Fruit fly (Drosophila melanogaster): ENCODE measurements around the gene CG41284.
"Not testable (repeated sequence)": the region's sequence is repeated elsewhere in the genome, so short reads cannot be mapped to it uniquely, and the experiment has no call there.

The CG41284 gene

dm6 chr3L:26305472-26305871, at the start of gene CG41284:
CG41284 (minus strand) TSS chr3L:26305572.
- not testable (repeated sequence) for TF ChIP-seq psq (optimal IDR thresholded peaks at IDR 0.05); usp (GFP tag; optimal IDR thresholded peaks at IDR 0.05); Dll (optimal IDR thresholded peaks at IDR 0.05)

All from whole organism.